Fruit fly (Drosophila melanogaster) whole organism, prepupa: ENCODE results near the gene CG34175.

Source experiments
- CG10631 ChIP-seq: fragments of 200-800 bp; sonication (Bioruptor generic); optimal IDR thresholded peaks from 2 replicates; lab custom pipeline; 2016; ENCODE audit warnings: missing biosample characterization, missing genetic modification characterization
- CG10669 ChIP-seq: fragments of 200-800 bp; sonication (Bioruptor generic); optimal IDR thresholded peaks from 3 replicates; lab custom pipeline; 2018; ENCODE audit warnings: missing biosample characterization, mild to moderate bottlenecking, missing genetic modification characterization, moderate library complexity
- CG11294 ChIP-seq: fragments of 200-800 bp; sonication (Bioruptor generic); IDR thresholded peaks from 2 replicates; pipeline ENCODE4 v1.3.6; 2022; ENCODE audit warnings: missing biosample characterization, missing genetic modification characterization
- CG11762 ChIP-seq: fragments of 200-800 bp; sonication (Bioruptor generic); optimal IDR thresholded peaks from 3 replicates; lab custom pipeline; 2016; ENCODE audit warnings: missing biosample characterization, missing genetic modification characterization; ENCODE audit not compliant: insufficient read depth
- CG15336 ChIP-seq: fragments of 200-800 bp; sonication (Bioruptor generic); IDR thresholded peaks from 2 replicates; pipeline ENCODE4 v1.3.6; 2022; ENCODE audit warnings: missing biosample characterization, missing genetic modification characterization
- CG1621 ChIP-seq: fragments of 200-800 bp; sonication (Bioruptor generic); optimal IDR thresholded peaks from 3 replicates; lab custom pipeline; 2018; ENCODE audit warnings: missing biosample characterization, mild to moderate bottlenecking, missing genetic modification characterization
- CG16779 ChIP-seq: fragments of 200-800 bp; sonication (Bioruptor generic); optimal IDR thresholded peaks from 3 replicates; lab custom pipeline; 2017; ENCODE audit warnings: missing biosample characterization, mild to moderate bottlenecking, missing genetic modification characterization
- CG3032 ChIP-seq: fragments of 200-800 bp; optimal IDR thresholded peaks from 2 replicates; lab custom pipeline; 2019; ENCODE audit warnings: missing biosample characterization, mild to moderate bottlenecking, missing genetic modification characterization, moderate library complexity
- CG31627 ChIP-seq: fragments of 200-800 bp; sonication (Bioruptor generic); optimal IDR thresholded peaks from 3 replicates; lab custom pipeline; 2016; ENCODE audit warnings: missing biosample characterization, missing genetic modification characterization
- CG32006 ChIP-seq: fragments of 200-800 bp; sonication (Bioruptor generic); optimal IDR thresholded peaks from 3 replicates; lab custom pipeline; 2017; ENCODE audit warnings: missing biosample characterization, mild to moderate bottlenecking, missing genetic modification characterization
- CG3919 ChIP-seq: fragments of 200-800 bp; sonication (Bioruptor generic); optimal IDR thresholded peaks from 3 replicates; lab custom pipeline; 2016; ENCODE audit warnings: missing biosample characterization, missing genetic modification characterization
- CG4318 ChIP-seq: fragments of 200-800 bp; sonication (Bioruptor generic); optimal IDR thresholded peaks from 3 replicates; lab custom pipeline; 2017; ENCODE audit warnings: missing biosample characterization, mild to moderate bottlenecking, missing genetic modification characterization
- CG6163 ChIP-seq: fragments of 200-800 bp; sonication (Bioruptor generic); IDR thresholded peaks from 3 replicates; pipeline ENCODE4 v1.3.6; 2022; ENCODE audit warnings: missing biosample characterization, missing genetic modification characterization
- CG6276 ChIP-seq: fragments of 200-800 bp; sonication (Bioruptor generic); optimal IDR thresholded peaks from 2 replicates; lab custom pipeline; 2017; ENCODE audit warnings: missing biosample characterization, mild to moderate bottlenecking, missing genetic modification characterization
- CG6808 ChIP-seq: fragments of 200-800 bp; sonication (Bioruptor generic); optimal IDR thresholded peaks from 3 replicates; lab custom pipeline; 2017; ENCODE audit warnings: missing biosample characterization, missing genetic modification characterization, mild to moderate bottlenecking, moderate library complexity, missing genetic modification reagents
- CG7368 ChIP-seq: fragments of 200-800 bp; sonication (Bioruptor generic); optimal IDR thresholded peaks from 3 replicates; lab custom pipeline; 2016; ENCODE audit warnings: missing biosample characterization, missing genetic modification characterization
- CG8119 ChIP-seq: fragments of 200-800 bp; sonication (Bioruptor generic); IDR thresholded peaks from 3 replicates; pipeline ENCODE4 v1.3.6; 2022; ENCODE audit warnings: missing biosample characterization, missing genetic modification characterization
- CG8319 ChIP-seq: fragments of 200-800 bp; sonication (Bioruptor generic); optimal IDR thresholded peaks from 3 replicates; lab custom pipeline; 2016; ENCODE audit warnings: missing biosample characterization, missing genetic modification characterization
- CG8632 ChIP-seq: fragments of 200-800 bp; sonication (Bioruptor generic); optimal IDR thresholded peaks from 3 replicates; lab custom pipeline; 2016; ENCODE audit warnings: missing biosample characterization, missing genetic modification characterization
- CG9139 ChIP-seq: fragments of 200-800 bp; sonication (Bioruptor generic); optimal IDR thresholded peaks from 3 replicates; lab custom pipeline; 2017; ENCODE audit warnings: missing biosample characterization, mild to moderate bottlenecking, missing genetic modification characterization
- Eip75B ChIP-seq: fragments of 200-800 bp; sonication (Bioruptor generic); optimal IDR thresholded peaks from 3 replicates; lab custom pipeline; 2016; ENCODE audit warnings: missing biosample characterization, missing genetic modification characterization
- Eip78C ChIP-seq: fragments of 200-800 bp; sonication (Bioruptor generic); peaks from one replicate; lab custom pipeline; 2016; ENCODE audit warnings: missing biosample characterization, missing genetic modification characterization
- Eip93F ChIP-seq: fragments of 200-800 bp; sonication (Bioruptor generic); optimal IDR thresholded peaks from 2 replicates; lab custom pipeline; 2016; ENCODE audit warnings: missing biosample characterization, mild to moderate bottlenecking, missing genetic modification characterization
- Ets21C ChIP-seq: fragments of 200-800 bp; sonication (Bioruptor generic); optimal IDR thresholded peaks from 3 replicates; lab custom pipeline; 2016; ENCODE audit warnings: missing biosample characterization, missing genetic modification characterization
- Ets96B ChIP-seq: fragments of 200-800 bp; optimal IDR thresholded peaks from 2 replicates; lab custom pipeline; 2019; ENCODE audit warnings: missing biosample characterization, mild to moderate bottlenecking, missing genetic modification characterization, moderate library complexity
- Gug ChIP-seq: fragments of 200-800 bp; sonication (Bioruptor generic); IDR thresholded peaks from 2 replicates; pipeline ENCODE4 v1.3.6; 2022; ENCODE audit warnings: missing biosample characterization, missing genetic modification characterization
- Hr38 ChIP-seq: sonication (Bioruptor generic); optimal IDR thresholded peaks from 2 replicates; lab custom pipeline; 2016; ENCODE audit warnings: missing biosample characterization, missing genetic modification characterization
- Hr39 ChIP-seq: fragments of 200-800 bp; sonication (Bioruptor generic); optimal IDR thresholded peaks from 2 replicates; lab custom pipeline; 2016; ENCODE audit warnings: missing biosample characterization, missing genetic modification characterization
- Hr4 ChIP-seq: fragments of 200-800 bp; sonication (Bioruptor generic); optimal IDR thresholded peaks from 3 replicates; lab custom pipeline; 2016; ENCODE audit warnings: missing biosample characterization, missing genetic modification characterization
- Lpt ChIP-seq: fragments of 200-800 bp; sonication (Bioruptor generic); optimal IDR thresholded peaks from 3 replicates; lab custom pipeline; 2016; ENCODE audit warnings: missing biosample characterization, missing genetic modification characterization
- Met ChIP-seq: fragments of 200-800 bp; sonication (Bioruptor generic); optimal IDR thresholded peaks from 3 replicates; lab custom pipeline; 2016; ENCODE audit warnings: missing biosample characterization, missing genetic modification characterization
- Smox ChIP-seq: fragments of 200-800 bp; sonication (Bioruptor generic); optimal IDR thresholded peaks from 3 replicates; lab custom pipeline; 2016; ENCODE audit warnings: missing biosample characterization, missing genetic modification characterization
- Sox102F ChIP-seq: fragments of 200-800 bp; sonication (Bioruptor generic); optimal IDR thresholded peaks from 2 replicates; lab custom pipeline; 2016; ENCODE audit warnings: missing biosample characterization, mild to moderate bottlenecking, missing genetic modification characterization
- Sox14 ChIP-seq: fragments of 200-800 bp; sonication (Bioruptor generic); optimal IDR thresholded peaks from 3 replicates; lab custom pipeline; 2016; ENCODE audit warnings: missing biosample characterization, missing genetic modification characterization
- achi ChIP-seq: fragments of 200-800 bp; sonication (Bioruptor generic); optimal IDR thresholded peaks from 3 replicates; lab custom pipeline; 2016; ENCODE audit warnings: missing biosample characterization, missing genetic modification characterization
- acj6 ChIP-seq: fragments of 200-800 bp; sonication (Bioruptor generic); optimal IDR thresholded peaks from 3 replicates; lab custom pipeline; 2016; ENCODE audit warnings: missing biosample characterization, missing genetic modification characterization
- cyc ChIP-seq: fragments of 200-800 bp; sonication (Bioruptor generic); optimal IDR thresholded peaks from 3 replicates; lab custom pipeline; 2016; ENCODE audit warnings: missing biosample characterization, missing genetic modification characterization
- dac ChIP-seq: fragments of 200-800 bp; sonication (Bioruptor generic); optimal IDR thresholded peaks from 2 replicates; lab custom pipeline; 2017; ENCODE audit warnings: missing biosample characterization, mild to moderate bottlenecking, missing genetic modification characterization
- dsx ChIP-seq: fragments of 200-800 bp; optimal IDR thresholded peaks from 3 replicates; lab custom pipeline; 2019; ENCODE audit warnings: missing biosample characterization, mild to moderate bottlenecking, missing genetic modification characterization, moderate library complexity; ENCODE audit not compliant: poor library complexity, severe bottlenecking
- eg ChIP-seq: fragments of 200-800 bp; sonication (Bioruptor generic); IDR thresholded peaks from 3 replicates; pipeline ENCODE4 v1.3.6; 2022; ENCODE audit warnings: missing biosample characterization, missing genetic modification characterization
- esn ChIP-seq: fragments of 200-800 bp; sonication (Bioruptor generic); optimal IDR thresholded peaks from 2 replicates; lab custom pipeline; 2016; ENCODE audit warnings: missing biosample characterization, mild to moderate bottlenecking, missing genetic modification characterization, moderate library complexity
- fd59A ChIP-seq: fragments of 200-800 bp; sonication (Bioruptor generic); optimal IDR thresholded peaks from 2 replicates; lab custom pipeline; 2017; ENCODE audit warnings: missing biosample characterization, mild to moderate bottlenecking, missing genetic modification characterization, missing genetic modification reagents
- fd85E ChIP-seq: fragments of 200-800 bp; sonication (Bioruptor generic); optimal IDR thresholded peaks from 3 replicates; lab custom pipeline; 2016; ENCODE audit warnings: missing biosample characterization, missing genetic modification characterization
- fkh ChIP-seq: fragments of 200-800 bp; sonication (Bioruptor generic); optimal IDR thresholded peaks from 3 replicates; lab custom pipeline; 2017; ENCODE audit warnings: missing biosample characterization, mild to moderate bottlenecking, missing genetic modification characterization, moderate library complexity
- lz ChIP-seq: fragments of 200-800 bp; sonication (Bioruptor generic); optimal IDR thresholded peaks from 3 replicates; lab custom pipeline; 2016; ENCODE audit warnings: missing biosample characterization, missing genetic modification characterization
- net ChIP-seq: fragments of 200-800 bp; sonication (Bioruptor generic); optimal IDR thresholded peaks from 3 replicates; lab custom pipeline; 2016; ENCODE audit warnings: missing biosample characterization, missing genetic modification characterization
- salr ChIP-seq, 2 experiments: fragments of 200-800 bp; sonication (Bioruptor generic); optimal IDR thresholded peaks; 3 replicates each; lab custom pipeline; 2016 to 2018; ENCODE audit warnings: missing biosample characterization in 2 of 2, missing genetic modification characterization in 2 of 2, mild to moderate bottlenecking in 1 of 2
- spab ChIP-seq: fragments of 200-800 bp; sonication (Bioruptor generic); optimal IDR thresholded peaks from 2 replicates; lab custom pipeline; 2017; ENCODE audit warnings: missing biosample characterization, mild to moderate bottlenecking, missing genetic modification characterization, missing genetic modification reagents
- ss ChIP-seq, 2 experiments: fragments of 200-800 bp; sonication (Bioruptor generic); optimal IDR thresholded peaks; 2 replicates in 1 of 2; 3 replicates in 1 of 2; lab custom pipeline; 2017 to 2018; ENCODE audit warnings: mild to moderate bottlenecking in 2 of 2, missing biosample characterization in 2 of 2, missing genetic modification characterization in 2 of 2, moderate library complexity in 1 of 2
- svp ChIP-seq: fragments of 200-800 bp; sonication (Bioruptor generic); peaks from one replicate; lab custom pipeline; 2016; ENCODE audit warnings: missing biosample characterization, missing genetic modification characterization
- topi ChIP-seq: fragments of 200-800 bp; sonication (Bioruptor generic); optimal IDR thresholded peaks from 3 replicates; lab custom pipeline; 2016; ENCODE audit warnings: missing biosample characterization, missing genetic modification characterization
- vri ChIP-seq: fragments of 200-800 bp; sonication (Bioruptor generic); optimal IDR thresholded peaks from 3 replicates; lab custom pipeline; 2016; ENCODE audit warnings: missing biosample characterization, mild to moderate bottlenecking, missing genetic modification characterization

Gene CG34175

DNA sequence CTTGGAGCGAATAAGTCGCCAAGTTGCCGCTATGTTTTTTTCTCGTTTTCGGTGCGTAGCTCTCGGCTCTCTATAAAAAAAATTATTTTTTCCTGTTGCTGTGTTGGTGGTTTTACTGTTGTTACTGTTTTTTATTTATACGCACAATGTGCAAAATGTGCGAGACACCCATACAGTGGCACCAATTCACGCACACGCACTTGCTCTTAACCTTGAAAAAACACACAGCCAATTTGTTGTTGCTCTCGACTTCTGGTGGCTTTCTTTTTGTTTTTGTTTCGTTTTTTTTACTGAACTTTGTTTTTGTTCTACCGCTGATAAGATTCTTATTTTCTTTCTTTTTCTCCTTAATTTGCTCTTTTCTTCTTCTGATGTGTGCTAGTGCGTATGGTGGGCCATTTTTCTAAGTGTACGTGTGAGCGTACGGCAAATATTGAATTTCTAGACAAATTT, 41.6 kb upstream of the CG34175 start:
- TF ChIP-seq CG16779 (tag; lab: Kevin White, UChicago) (peak; percentile 69), topi (no peak), vri (GFP tag; lab: Kevin White, UChicago) (no peak), Met (GFP tag; lab: Kevin White, UChicago) (no peak), CG10669 (GFP tag; lab: Kevin White, UChicago) (peak; percentile 69), Eip78C (peak; percentile 86), CG11294 (GFP tag; lab: Robert Waterston, UW) (no peak), Hr39 (GFP tag; lab: Kevin White, UChicago) (no peak), cyc (GFP tag; lab: Kevin White, UChicago) (no peak), CG3919 (GFP tag; lab: Kevin White, UChicago) (no peak), CG8319 (GFP tag; lab: Kevin White, UChicago) (peak; percentile 4), Eip75B (peak; percentile 61), CG6163 (GFP tag; lab: Robert Waterston, UW) (peak; percentile 84; the same call in 2 of the 3 replicates), net (peak; percentile 73), Smox (GFP tag; lab: Kevin White, UChicago) (no peak), Sox14 (GFP tag; lab: Kevin White, UChicago) (peak; percentile 30), Lpt (GFP tag; lab: Kevin White, UChicago) (peak; percentile 61), CG32006 (GFP tag; lab: Kevin White, UChicago) (peak; percentile 64), CG8632 (GFP tag; lab: Kevin White, UChicago) (peak; percentile 35), esn (GFP tag; lab: Kevin White, UChicago) (no peak), CG1621 (peak; percentile 81), eg (GFP tag; lab: Robert Waterston, UW) (0 out of 3 replicates have a peak, but pooled peaks have one; percentile 42), dac (GFP tag; lab: Kevin White, UChicago) (peak; percentile 31), CG8119 (GFP tag; lab: Robert Waterston, UW) (peak; percentile 56; the same call in 1 of the 3 replicates), CG11762 (peak; percentile 58), fd85E (no peak), dsx (GFP tag; lab: Kevin White, UChicago) (peak; percentile 94), Hr4 (peak; percentile 53), CG9139 (GFP tag; lab: Kevin White, UChicago) (peak; percentile 95), CG31627 (GFP tag; lab: Kevin White, UChicago) (no peak), CG4318 (GFP tag; lab: Kevin White, UChicago) (peak; percentile 35), Ets21C (GFP tag; lab: Kevin White, UChicago) (no peak), Sox102F (no peak), CG6276 (GFP tag; lab: Kevin White, UChicago) (peak; percentile 58), CG3032 (tag; lab: Kevin White, UChicago) (peak; percentile 78), Ets96B (tag; lab: Kevin White, UChicago) (peak; percentile 90), Hr38 (no peak), CG6808 (peak; percentile 91), achi (peak; percentile 53), CG15336 (GFP tag; lab: Robert Waterston, UW) (peak; percentile 63), Gug (GFP tag; lab: Robert Waterston, UW) (no peak), CG10631 (GFP tag; lab: Kevin White, UChicago) (no peak), fkh (peak; percentile 68), salr (GFP tag; optimal IDR thresholded peaks at IDR 0.05; lab: Kevin White, UChicago) (peak; percentile 51 to 56), spab (peak; percentile 80), CG7368 (GFP tag; lab: Kevin White, UChicago) (no peak), fd59A (GFP tag; lab: Kevin White, UChicago) (peak; percentile 47), svp (GFP tag; lab: Kevin White, UChicago) (peak; percentile 23), lz (peak; percentile 7), Eip93F (no peak), ss (GFP tag; optimal IDR thresholded peaks at IDR 0.05; lab: Kevin White, UChicago) (peak; percentile 98 to 99), acj6 (peak; percentile 21)
